Fruit fly (Drosophila melanogaster): ENCODE measurements around the gene Fdx2.

The Fdx2 gene

dm6 chr3L:4262384-4262783, 29.9 kb upstream of the Fdx2 start, which contains the start of the genes CG11586 and VhaM9.7-a (continued):
- TF ChIP-seq lab (GFP tag; optimal IDR thresholded peaks at IDR 0.05) (no peak), Abd-B (GFP tag; optimal IDR thresholded peaks at IDR 0.05) (peak; percentile 18), Pdp1 (GFP tag; optimal IDR thresholded peaks at IDR 0.05) (no peak), CG9437 (GFP tag; optimal IDR thresholded peaks at IDR 0.05) (no peak), Hr39 (optimal IDR thresholded peaks at IDR 0.05) (no peak), tio (GFP tag; optimal IDR thresholded peaks at IDR 0.05) (no peak), Taf1 (GFP tag; IDR thresholded peaks at IDR 0.05) (no peak), gcm2 (GFP tag; optimal IDR thresholded peaks at IDR 0.05) (no peak), CG2199 (GFP tag; IDR thresholded peaks at IDR 0.05) (no peak), TFAM (GFP tag; optimal IDR thresholded peaks at IDR 0.05) (no peak), twi (tag; optimal IDR thresholded peaks at IDR 0.05) (no peak), btn (GFP tag; optimal IDR thresholded peaks at IDR 0.05) (no peak), pfk (GFP tag; optimal IDR thresholded peaks at IDR 0.05) (peak; percentile 0), CG7987 (GFP tag; optimal IDR thresholded peaks at IDR 0.05) (no peak), cg (GFP tag; optimal IDR thresholded peaks at IDR 0.05) (no peak), CG7745 (tag; optimal IDR thresholded peaks at IDR 0.05) (no peak), GATAe (GFP tag; conservative IDR thresholded peaks at IDR 0.05) (no peak), CG11560 (tag; IDR thresholded peaks at IDR 0.05) (no peak), prd (optimal IDR thresholded peaks at IDR 0.05) (no peak), prd (GFP tag; IDR thresholded peaks at IDR 0.05) (no peak), grn (GFP tag; optimal IDR thresholded peaks at IDR 0.05) (no peak), tup (GFP tag; optimal IDR thresholded peaks at IDR 0.05) (no peak), lilli (GFP tag; optimal IDR thresholded peaks at IDR 0.05) (peak; percentile 36), CrebB (tag; optimal IDR thresholded peaks at IDR 0.05) (no peak), chinmo (GFP tag; IDR thresholded peaks at IDR 0.05; ENCODE audit: partially characterized antibody) (no peak), CG9876 (GFP tag; optimal IDR thresholded peaks at IDR 0.05) (no peak), MBD-R2 (GFP tag; IDR thresholded peaks at IDR 0.05) (peak; percentile 80), ac (GFP tag; optimal IDR thresholded peaks at IDR 0.05) (no peak), CG31441 (GFP tag; IDR thresholded peaks at IDR 0.05) (0 out of 2 replicates have a peak, but pooled peaks have one; percentile 22), CG6854 (GFP tag; optimal IDR thresholded peaks at IDR 0.05) (no peak), CG10147 (GFP tag; optimal IDR thresholded peaks at IDR 0.05) (no peak), corto (GFP tag; optimal IDR thresholded peaks at IDR 0.05) (no peak), nerfin-1 (tag; optimal IDR thresholded peaks at IDR 0.05) (no peak), CG32532 (GFP tag; IDR thresholded peaks at IDR 0.05) (no peak), sqz (GFP tag; optimal IDR thresholded peaks at IDR 0.05) (peak; percentile 43), CG10654 (GFP tag; optimal IDR thresholded peaks at IDR 0.05) (no peak), CG17829 (tag; optimal IDR thresholded peaks at IDR 0.05) (peak; percentile 36), CG14710 (tag; optimal IDR thresholded peaks at IDR 0.05) (peak; percentile 76), Myb (GFP tag; optimal IDR thresholded peaks at IDR 0.05) (peak; percentile 68), CG32772 (GFP tag; IDR thresholded peaks at IDR 0.05) (no peak), CG10431 (GFP tag; optimal IDR thresholded peaks at IDR 0.05) (peak; percentile 4), lbe (GFP tag; optimal IDR thresholded peaks at IDR 0.05) (peak; percentile 53), cas (GFP tag; IDR thresholded peaks at IDR 0.05) (no peak), CG3065 (GFP tag; optimal IDR thresholded peaks at IDR 0.05) (no peak), CG17361 (GFP tag; IDR thresholded peaks at IDR 0.05) (peak; percentile 47; the same call in 1 of the 3 replicates), emc (GFP tag; optimal IDR thresholded peaks at IDR 0.05) (no peak), Hr51 (GFP tag; optimal IDR thresholded peaks at IDR 0.05) (no peak), CTCF (GFP tag; optimal IDR thresholded peaks at IDR 0.05) (peak; percentile 41), CG11093 (GFP tag; IDR thresholded peaks at IDR 0.05) (no peak), BtbVII (GFP tag; optimal IDR thresholded peaks at IDR 0.05) (no peak), CG4854 (GFP tag; optimal IDR thresholded peaks at IDR 0.05) (no peak), Lim3 (GFP tag; IDR thresholded peaks at IDR 0.05) (no peak), CG16863 (GFP tag; optimal IDR thresholded peaks at IDR 0.05) (no peak)
